Worm (Caenorhabditis elegans): ENCODE results near the gene cank-26.

DNA sequence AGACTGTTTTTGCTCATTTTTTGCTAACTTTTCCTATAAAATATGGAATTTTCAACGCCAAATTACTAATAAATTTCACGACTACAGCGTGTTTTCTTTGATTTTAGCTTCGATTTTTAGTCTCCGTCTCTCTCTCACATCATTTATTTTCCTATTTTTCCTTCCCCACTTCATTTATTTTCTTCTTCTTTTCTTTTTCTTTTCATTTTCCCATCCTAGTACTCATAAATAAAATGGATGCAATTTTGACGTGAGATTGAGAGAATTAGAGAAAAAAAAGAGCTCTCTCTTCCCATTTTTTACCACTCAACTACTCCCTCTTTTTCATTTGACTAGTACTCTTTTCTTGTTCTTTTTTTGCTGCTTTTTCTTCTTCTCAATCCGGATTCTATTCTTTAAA is 14.6 kb downstream of the cank-26 start:
- no peak for TF ChIP-seq ama-1 (optimal IDR thresholded peaks at IDR 0.05)
- no peak for TF ChIP-seq aly-1 (tag; optimal IDR thresholded peaks at IDR 0.05)
- TF ChIP-seq scrt-1 (GFP tag; IDR thresholded peaks at IDR 0.05): no peak
- TF ChIP-seq ceh-13 (GFP tag; optimal IDR thresholded peaks at IDR 0.05): no peak
- TF ChIP-seq ets-7 (tag; optimal IDR thresholded peaks at IDR 0.05): no peak
- TF ChIP-seq pes-1 (GFP tag; IDR thresholded peaks at IDR 0.05): no peak
- no peak for TF ChIP-seq tra-4 (tag; optimal IDR thresholded peaks at IDR 0.05)
- TF ChIP-seq flt-1 (GFP tag; IDR thresholded peaks at IDR 0.05): no peak
- TF ChIP-seq F13C5.2 (tag; optimal IDR thresholded peaks at IDR 0.05): no peak
- TF ChIP-seq tbx-11 (GFP tag; IDR thresholded peaks at IDR 0.05): no peak
- TF ChIP-seq ceh-36 (tag; optimal IDR thresholded peaks at IDR 0.05): no peak
- no peak for TF ChIP-seq hmg-4 (GFP tag; optimal IDR thresholded peaks at IDR 0.05)
- no peak for TF ChIP-seq hmbx-1 (tag; optimal IDR thresholded peaks at IDR 0.05)
- TF ChIP-seq sea-1 (GFP tag; conservative IDR thresholded peaks at IDR 0.05): no peak
